Fruit fly (Drosophila melanogaster) whole organism, embryonic: ENCODE data around the gene snk.

Experiments
- Aef1 ChIP-seq: fragments of 200-800 bp; sonication (Bioruptor generic); IDR thresholded peaks from 3 replicates; pipeline ENCODE4 v1.3.6; 2022; ENCODE audit warnings: missing biosample characterization, missing genetic modification characterization
- B-H1 ChIP-seq: fragments of 200-800 bp; sonication (Bioruptor generic); IDR thresholded peaks from 3 replicates; pipeline ENCODE4 v1.3.6; 2022; ENCODE audit warnings: missing biosample characterization, missing genetic modification characterization
- CG10147 ChIP-seq: fragments of 200-800 bp; sonication (Bioruptor generic); optimal IDR thresholded peaks from 2 replicates; lab custom pipeline; 2019; ENCODE audit warnings: missing biosample characterization, mild to moderate bottlenecking, missing genetic modification characterization, moderate library complexity
- CG11504 ChIP-seq: fragments of 200-800 bp; sonication (Bioruptor generic); optimal IDR thresholded peaks from 3 replicates; lab custom pipeline; 2019; ENCODE audit warnings: missing biosample characterization, mild to moderate bottlenecking, missing genetic modification characterization, moderate library complexity
- CG12071 ChIP-seq: fragments of 200-800 bp; sonication (Bioruptor generic); optimal IDR thresholded peaks from 3 replicates; lab custom pipeline; 2018; ENCODE audit warnings: missing biosample characterization, mild to moderate bottlenecking, missing genetic modification characterization
- CG1233 ChIP-seq: fragments of 200-800 bp; sonication (Bioruptor generic); optimal IDR thresholded peaks from 4 replicates; lab custom pipeline; 2018; ENCODE audit warnings: missing biosample characterization, mild to moderate bottlenecking, missing genetic modification characterization
- CG13624 ChIP-seq: fragments of 200-800 bp; sonication (Bioruptor generic); optimal IDR thresholded peaks from 2 replicates; lab custom pipeline; 2016; ENCODE audit warnings: missing biosample characterization, missing genetic modification characterization
- CG14441 ChIP-seq: fragments of 200-800 bp; sonication (Bioruptor generic); IDR thresholded peaks from 2 replicates; pipeline ENCODE4 v1.3.6; 2022; ENCODE audit warnings: missing biosample characterization, missing genetic modification characterization
- CG1647 ChIP-seq: fragments of 200-800 bp; sonication (Bioruptor generic); optimal IDR thresholded peaks from 3 replicates; lab custom pipeline; 2016; ENCODE audit warnings: missing biosample characterization, missing genetic modification characterization
- CG17568 ChIP-seq: fragments of 200-800 bp; sonication (Bioruptor generic); optimal IDR thresholded peaks from 2 replicates; lab custom pipeline; 2018; ENCODE audit warnings: missing biosample characterization, mild to moderate bottlenecking, missing genetic modification characterization, moderate library complexity
- CG18011 ChIP-seq: fragments of 200-800 bp; sonication (Bioruptor generic); optimal IDR thresholded peaks from 2 replicates; lab custom pipeline; 2017; ENCODE audit warnings: missing biosample characterization, missing genetic modification characterization, mild to moderate bottlenecking, moderate library complexity, missing genotype
- CG18262 ChIP-seq: fragments of 200-800 bp; optimal IDR thresholded peaks from 3 replicates; lab custom pipeline; 2019; ENCODE audit warnings: missing biosample characterization, mild to moderate bottlenecking, missing genetic modification characterization, moderate library complexity
- CG3838 ChIP-seq: fragments of 200-800 bp; sonication (Bioruptor generic); optimal IDR thresholded peaks from 3 replicates; lab custom pipeline; 2016; ENCODE audit warnings: missing biosample characterization, missing genetic modification characterization
- CG4282 ChIP-seq: fragments of 200-800 bp; sonication (Bioruptor generic); optimal IDR thresholded peaks from 2 replicates; lab custom pipeline; 2016; ENCODE audit warnings: missing biosample characterization, missing genetic modification characterization
- CG7556 ChIP-seq: fragments of 200-800 bp; sonication (Bioruptor generic); optimal IDR thresholded peaks from 2 replicates; lab custom pipeline; 2017; ENCODE audit warnings: missing biosample characterization, mild to moderate bottlenecking, missing genetic modification characterization
- CG8388 ChIP-seq: fragments of 200-800 bp; sonication (Bioruptor generic); optimal IDR thresholded peaks from 2 replicates; lab custom pipeline; 2019; ENCODE audit warnings: missing biosample characterization, mild to moderate bottlenecking, missing genetic modification characterization, moderate library complexity
- D19A ChIP-seq: fragments of 200-800 bp; optimal IDR thresholded peaks from 3 replicates; lab custom pipeline; 2019; ENCODE audit warnings: missing biosample characterization, mild to moderate bottlenecking, missing genetic modification characterization, moderate library complexity
- Dek ChIP-seq: fragments of 200-800 bp; sonication (Bioruptor generic); optimal IDR thresholded peaks from 3 replicates; lab custom pipeline; 2019; ENCODE audit warnings: missing biosample characterization, mild to moderate bottlenecking, missing genetic modification characterization, moderate library complexity
- E2f2 ChIP-seq: fragments of 200-800 bp; sonication (Bioruptor generic); IDR thresholded peaks from 2 replicates; pipeline ENCODE4 v1.3.6; 2022; ENCODE audit warnings: missing biosample characterization, missing genetic modification characterization
- Ets65A ChIP-seq: fragments of 200-800 bp; sonication (Bioruptor generic); peaks from one replicate; lab custom pipeline; 2016; ENCODE audit warnings: missing biosample characterization, missing genetic modification characterization
- Gsc ChIP-seq: fragments of 200-800 bp; sonication (Bioruptor generic); IDR thresholded peaks from 2 replicates; pipeline ENCODE4 v1.3.6; 2022; ENCODE audit warnings: missing biosample characterization, missing genetic modification characterization
- H15 ChIP-seq: fragments of 200-800 bp; sonication (Bioruptor generic); IDR thresholded peaks from 3 replicates; pipeline ENCODE4 v1.3.6; 2022; ENCODE audit warnings: missing biosample characterization, missing genetic modification characterization
- HmgD ChIP-seq: fragments of 200-800 bp; sonication (Bioruptor generic); optimal IDR thresholded peaks from 3 replicates; lab custom pipeline; 2016; ENCODE audit warnings: missing biosample characterization, missing genetic modification characterization
- Hr39 ChIP-seq: fragments of >200 bp; optimal IDR thresholded peaks from 2 replicates; lab custom pipeline; 2017
- Med ChIP-seq: fragments of 200-800 bp; sonication (Bioruptor generic); peaks from one replicate; lab custom pipeline; 2016; ENCODE audit warnings: missing biosample characterization, missing genetic modification characterization, mild to moderate bottlenecking, inconsistent platforms, moderate library complexity
- Nf-YB ChIP-seq: fragments of 200-800 bp; sonication (Bioruptor generic); optimal IDR thresholded peaks from 3 replicates; lab custom pipeline; 2019; ENCODE audit warnings: missing biosample characterization, mild to moderate bottlenecking, missing genetic modification characterization, moderate library complexity
- Rfx ChIP-seq: fragments of 200-800 bp; sonication (Bioruptor generic); IDR thresholded peaks from 2 replicates; pipeline ENCODE4 v1.3.6; 2022; ENCODE audit warnings: missing biosample characterization, missing genetic modification characterization
- Ssrp ChIP-seq: fragments of 200-800 bp; sonication (Bioruptor generic); optimal IDR thresholded peaks from 2 replicates; lab custom pipeline; 2018; ENCODE audit warnings: missing biosample characterization, mild to moderate bottlenecking, missing genetic modification characterization, moderate library complexity
- Trl ChIP-seq, 3 experiments: fragments of >200 bp in 2 of 3; fragments of 200-800 bp in 1 of 3; sonication (Bioruptor generic) in 1 of 3; optimal IDR thresholded peaks; 2 replicates in 1 of 3; 3 replicates in 2 of 3; lab custom pipeline; 2016 to 2017; ENCODE audit warnings: missing biosample characterization in 1 of 3, missing genetic modification characterization in 1 of 3
- chif ChIP-seq, 2 experiments: fragments of 200-800 bp; sonication (Bioruptor generic); optimal IDR thresholded peaks; 3 replicates each; lab custom pipeline; 2016; ENCODE audit warnings: missing biosample characterization in 2 of 2, missing genetic modification characterization in 2 of 2
- chinmo ChIP-seq: fragments of 200-800 bp; sonication (Bioruptor generic); IDR thresholded peaks from 4 replicates; pipeline ENCODE4 v1.3.6; 2022; ENCODE audit warnings: missing biosample characterization, missing genetic modification characterization; ENCODE audit not compliant: partially characterized antibody
- cwo ChIP-seq: fragments of 200-800 bp; sonication (Bioruptor generic); optimal IDR thresholded peaks from 3 replicates; lab custom pipeline; 2017; ENCODE audit warnings: missing biosample characterization, missing genetic modification characterization, mild to moderate bottlenecking, moderate library complexity, missing genetic modification reagents
- dysf ChIP-seq: fragments of 200-800 bp; sonication (Bioruptor generic); IDR thresholded peaks from 3 replicates; pipeline ENCODE4 v1.3.6; 2022; ENCODE audit warnings: missing biosample characterization, missing genetic modification characterization
- exex ChIP-seq: fragments of 200-800 bp; sonication (Bioruptor generic); optimal IDR thresholded peaks from 4 replicates; lab custom pipeline; 2018; ENCODE audit warnings: missing biosample characterization, mild to moderate bottlenecking, missing genetic modification characterization, moderate library complexity
- gt ChIP-seq: fragments of 200-800 bp; sonication (Bioruptor generic); IDR thresholded peaks from 2 replicates; pipeline ENCODE4 v1.3.6; 2022; ENCODE audit warnings: missing biosample characterization, missing genetic modification characterization
- hb ChIP-seq: fragments of 200-800 bp; sonication (Bioruptor generic); IDR thresholded peaks from 3 replicates; pipeline ENCODE4 v1.3.6; 2022; ENCODE audit warnings: missing biosample characterization, missing genetic modification characterization; ENCODE audit not compliant: partially characterized antibody
- her ChIP-seq: fragments of 200-800 bp; sonication (Bioruptor generic); optimal IDR thresholded peaks from 2 replicates; lab custom pipeline; 2016; ENCODE audit warnings: missing biosample characterization, missing genetic modification characterization
- jing ChIP-seq: fragments of 200-800 bp; sonication (Bioruptor generic); optimal IDR thresholded peaks from 2 replicates; lab custom pipeline; 2018; ENCODE audit warnings: missing biosample characterization, mild to moderate bottlenecking, missing genetic modification characterization
- lab ChIP-seq: fragments of 200-800 bp; sonication (Bioruptor generic); optimal IDR thresholded peaks from 3 replicates; lab custom pipeline; 2017; ENCODE audit warnings: missing biosample characterization, missing genetic modification characterization, mild to moderate bottlenecking, moderate library complexity, missing genetic modification reagents
- lilli ChIP-seq: fragments of 200-800 bp; sonication (Bioruptor generic); optimal IDR thresholded peaks from 3 replicates; lab custom pipeline; 2016; ENCODE audit warnings: missing biosample characterization, missing genetic modification characterization
- lov ChIP-seq, 2 experiments: fragments of 200-800 bp in 1 of 2; fragments of >200 bp in 1 of 2; sonication (Bioruptor generic) in 1 of 2; IDR thresholded peaks in 1 of 2; optimal IDR thresholded peaks in 1 of 2; 2 replicates in 1 of 2; 3 replicates in 1 of 2; pipeline versions ENCODE4 v1.3.6 to Lab custom; 2017 to 2022; ENCODE audit warnings: missing biosample characterization in 1 of 2, missing genetic modification characterization in 1 of 2
- luna ChIP-seq: fragments of 200-800 bp; sonication (Bioruptor generic); optimal IDR thresholded peaks from 2 replicates; lab custom pipeline; 2016; ENCODE audit warnings: missing biosample characterization, missing genetic modification characterization
- sim ChIP-seq: fragments of 200-800 bp; sonication (Bioruptor generic); IDR thresholded peaks from 2 replicates; pipeline ENCODE4 v1.3.6; 2022; ENCODE audit warnings: missing biosample characterization, missing genetic modification characterization
- slou ChIP-seq: fragments of 200-800 bp; sonication (Bioruptor generic); optimal IDR thresholded peaks from 3 replicates; lab custom pipeline; 2016; ENCODE audit warnings: missing biosample characterization, missing genetic modification characterization
- ssp ChIP-seq: fragments of 200-800 bp; sonication (Bioruptor generic); IDR thresholded peaks from 2 replicates; pipeline ENCODE4 v1.3.6; 2022; ENCODE audit warnings: missing biosample characterization, missing genetic modification characterization
- trem ChIP-seq: fragments of 200-800 bp; optimal IDR thresholded peaks from 3 replicates; lab custom pipeline; 2019; ENCODE audit warnings: missing biosample characterization, mild to moderate bottlenecking, missing genetic modification characterization, moderate library complexity
- vvl ChIP-seq: fragments of 200-800 bp; sonication (Bioruptor generic); IDR thresholded peaks from 2 replicates; pipeline ENCODE4 v1.3.6; 2022; ENCODE audit warnings: missing biosample characterization, missing genetic modification characterization

Gene snk

DNA sequence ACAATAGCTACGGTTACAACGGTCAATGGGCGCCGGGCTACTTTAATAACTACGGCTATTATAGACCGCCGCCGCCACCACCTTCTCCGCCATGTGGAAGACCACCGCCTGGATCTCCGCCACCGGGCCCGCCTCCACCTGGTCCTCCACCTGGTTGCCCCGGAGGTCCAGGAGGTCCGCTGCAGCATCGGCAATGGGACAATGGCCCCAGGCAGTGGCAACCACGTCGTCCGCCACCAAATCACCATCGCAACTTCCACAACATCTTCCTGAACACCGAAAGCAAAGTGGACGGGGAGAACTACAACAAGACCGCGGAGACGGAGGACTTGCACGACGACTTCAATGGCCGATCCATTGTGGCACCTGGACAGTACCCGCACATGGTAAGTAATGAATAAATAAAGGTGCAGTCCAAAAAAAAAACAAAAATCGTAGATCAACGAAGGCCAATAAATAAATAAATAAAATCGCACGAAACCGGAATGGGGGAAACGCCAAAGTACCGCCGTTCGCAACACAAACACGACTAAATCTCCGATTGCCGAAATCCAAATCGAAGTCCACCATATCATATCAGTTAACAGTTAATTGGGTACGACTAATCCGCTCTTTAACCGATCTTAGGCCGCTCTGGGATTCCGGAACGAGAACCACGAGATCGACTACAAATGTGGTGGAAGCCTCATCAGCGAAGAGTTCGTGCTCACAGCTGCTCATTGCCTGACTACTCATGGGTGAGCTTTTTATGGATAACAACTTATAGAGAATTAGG is at the start of gene snk:
snk (minus strand) TSS at position 513 of the 775 bp plus-strand sequence.
- TF ChIP-seq Rfx: no peak
- no peak for TF ChIP-seq gt (GFP tag; lab: Robert Waterston, UW)
- no peak for TF ChIP-seq CG12071 (GFP tag; lab: Kevin White, UChicago)
- 0 out of 4 replicates have a peak, but pooled peaks have one; percentile 61 for TF ChIP-seq chinmo (GFP tag; lab: Robert Waterston, UW)
- TF ChIP-seq Trl (optimal IDR thresholded peaks at IDR 0.05; lab: Kevin White, UChicago): peak in 1 of 2 experiments; percentile 38
- no peak for TF ChIP-seq Trl (GFP tag; optimal IDR thresholded peaks at IDR 0.05; lab: Kevin White, UChicago)
- TF ChIP-seq sim: 0 out of 2 replicates have a peak, but pooled peaks have one; percentile 5
- peak; percentile 66 for TF ChIP-seq Med
- TF ChIP-seq slou (GFP tag; lab: Kevin White, UChicago): no peak
- peak; percentile 34 for TF ChIP-seq exex (tag; lab: Kevin White, UChicago)
- TF ChIP-seq CG8388 (GFP tag; lab: Kevin White, UChicago): no peak
- peak; percentile 54 for TF ChIP-seq Ets65A (GFP tag; lab: Kevin White, UChicago)
- TF ChIP-seq Hr39 (lab: Kevin White, UChicago): peak; percentile 36
- 0 out of 3 replicates have a peak, but pooled peaks have one; percentile 8 for TF ChIP-seq hb (GFP tag; lab: Robert Waterston, UW)

DNA sequence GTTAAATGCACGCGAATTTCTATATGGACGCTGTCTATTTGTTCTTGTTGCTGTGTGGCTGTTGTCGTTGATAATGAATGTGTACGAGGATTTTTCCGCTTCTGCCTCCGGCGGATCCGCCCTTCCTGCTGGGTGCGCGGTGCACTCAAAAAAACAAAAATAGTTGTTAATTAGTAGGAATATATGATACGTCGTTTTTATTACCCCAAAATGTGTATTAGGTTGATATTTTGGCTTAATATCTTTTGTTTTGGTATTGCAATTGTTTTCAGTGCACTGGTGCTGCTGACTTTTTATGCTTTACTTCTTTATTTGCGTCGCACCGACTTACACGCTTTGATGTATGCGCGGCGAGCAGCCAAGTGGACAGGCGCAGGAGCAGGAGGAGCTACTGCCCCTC is 49.1 kb upstream of the snk start:
- TF ChIP-seq ssp (GFP tag; lab: Robert Waterston, UW): no peak
- TF ChIP-seq chif (GFP tag; optimal IDR thresholded peaks at IDR 0.05; lab: Kevin White, UChicago): no peak
- no peak for TF ChIP-seq Gsc (GFP tag; lab: Robert Waterston, UW)
- no peak for TF ChIP-seq trem (tag; lab: Kevin White, UChicago)
- TF ChIP-seq jing: no peak
- 0 out of 2 replicates have a peak, but pooled peaks have one; percentile 21 for TF ChIP-seq vvl
- no peak for TF ChIP-seq CG17568
- TF ChIP-seq lov (optimal IDR thresholded peaks at IDR 0.05; lab: Kevin White, UChicago): no peak
- TF ChIP-seq lov (GFP tag; IDR thresholded peaks at IDR 0.05; lab: Robert Waterston, UW): no peak
- TF ChIP-seq E2f2 (GFP tag; lab: Robert Waterston, UW): no peak
- no peak for TF ChIP-seq her
- TF ChIP-seq CG18011 (GFP tag; lab: Kevin White, UChicago): no peak
- TF ChIP-seq CG11504 (tag; lab: Kevin White, UChicago): peak; percentile 4
- peak; percentile 7 for TF ChIP-seq cwo
- no peak for TF ChIP-seq CG10147 (GFP tag; lab: Kevin White, UChicago)
- no peak for TF ChIP-seq CG1647 (GFP tag; lab: Kevin White, UChicago)
- no peak for TF ChIP-seq CG18262 (tag; lab: Kevin White, UChicago)
- no peak for TF ChIP-seq luna (GFP tag; lab: Kevin White, UChicago)
- TF ChIP-seq D19A (tag; lab: Kevin White, UChicago): no peak
- peak; percentile 56 for TF ChIP-seq Med
- TF ChIP-seq H15 (GFP tag; lab: Robert Waterston, UW): 0 out of 3 replicates have a peak, but pooled peaks have one; percentile 41
- TF ChIP-seq CG3838 (GFP tag; lab: Kevin White, UChicago): no peak
- TF ChIP-seq CG7556 (GFP tag; lab: Kevin White, UChicago): peak; percentile 0
- no peak for TF ChIP-seq CG13624
- TF ChIP-seq CG4282 (GFP tag; lab: Kevin White, UChicago): no peak
- TF ChIP-seq Nf-YB (GFP tag; lab: Kevin White, UChicago): no peak
- no peak for TF ChIP-seq B-H1 (GFP tag; lab: Robert Waterston, UW)
- TF ChIP-seq Aef1: 0 out of 3 replicates have a peak, but pooled peaks have one; percentile 19
- TF ChIP-seq lab (GFP tag; lab: Kevin White, UChicago): peak; percentile 57
- no peak for TF ChIP-seq CG1233 (GFP tag; lab: Kevin White, UChicago)
- 0 out of 2 replicates have a peak, but pooled peaks have one; percentile 8 for TF ChIP-seq CG14441 (GFP tag; lab: Robert Waterston, UW)
- TF ChIP-seq dysf (GFP tag; lab: Robert Waterston, UW): peak; percentile 39; the same call in 1 of the 3 replicates
- TF ChIP-seq Ssrp (tag; lab: Kevin White, UChicago): no peak
- TF ChIP-seq lilli: peak; percentile 17
- TF ChIP-seq Dek: no peak
- no peak for TF ChIP-seq HmgD
